Worm (Caenorhabditis elegans) whole organism, L4 larva: ENCODE data around the gene phg-1.

Experiments used
- F10B5.3 ChIP-seq: sonication (generic microtip); optimal IDR thresholded peaks from 2 replicates; lab custom pipeline; 2016; ENCODE audit warnings: mild to moderate bottlenecking, missing genetic modification characterization, missing compliant biosample characterization
- F37D6.2 ChIP-seq: sonication (generic microtip); optimal IDR thresholded peaks from 2 replicates; lab custom pipeline; 2016; ENCODE audit warnings: mild to moderate bottlenecking, missing genetic modification characterization, missing compliant biosample characterization
- T20F7.1 ChIP-seq: fragments of 200-800 bp; sonication (Bioruptor generic); optimal IDR thresholded peaks from 2 replicates; lab custom pipeline; 2018; ENCODE audit warnings: mild to moderate bottlenecking, missing genetic modification characterization, missing compliant biosample characterization
- T26A8.4 ChIP-seq: fragments of 200-800 bp; sonication (Bioruptor generic); IDR thresholded peaks from 2 replicates; pipeline ENCODE4 v1.3.6; 2022; ENCODE audit warnings: missing genetic modification characterization, missing compliant biosample characterization
- aha-1 ChIP-seq: fragments of 150-350 bp; peaks from one replicate; lab custom pipeline; 2014; ENCODE audit warnings: missing biosample characterization, missing genetic modification characterization
- aly-2 ChIP-seq: sonication (generic microtip); optimal IDR thresholded peaks from 2 replicates; lab custom pipeline; 2018; ENCODE audit warnings: missing biosample characterization, missing genetic modification characterization
- attf-4 ChIP-seq: sonication (generic microtip); optimal IDR thresholded peaks from 3 replicates; lab custom pipeline; 2017; ENCODE audit warnings: missing biosample characterization, missing genetic modification characterization
- ceh-32 ChIP-seq: sonication (generic microtip); optimal IDR thresholded peaks from 2 replicates; lab custom pipeline; 2016; ENCODE audit warnings: mild to moderate bottlenecking, missing genetic modification characterization, missing compliant biosample characterization; ENCODE audit not compliant: poor library complexity
- ceh-82 ChIP-seq: sonication (generic microtip); optimal IDR thresholded peaks from 2 replicates; lab custom pipeline; 2017; ENCODE audit warnings: missing biosample characterization, missing genetic modification characterization
- ctbp-1 ChIP-seq: fragments of 200-800 bp; sonication (Bioruptor generic); IDR thresholded peaks from 2 replicates; pipeline ENCODE4 v1.3.6; 2022; ENCODE audit warnings: missing genetic modification reagents, missing genetic modification characterization, missing compliant biosample characterization
- dmd-8 ChIP-seq: fragments of 200-800 bp; sonication (Bioruptor generic); IDR thresholded peaks from 2 replicates; pipeline ENCODE4 v1.3.6; 2022; ENCODE audit warnings: missing genetic modification characterization, missing compliant biosample characterization
- egl-43 ChIP-seq: fragments of 200-800 bp; sonication (Bioruptor generic); IDR thresholded peaks from 2 replicates; pipeline ENCODE4 v1.3.6; 2022; ENCODE audit warnings: missing genetic modification reagents, missing genetic modification characterization, missing compliant biosample characterization
- fkh-10 ChIP-seq: fragments of 150-350 bp; optimal IDR thresholded peaks from 2 replicates; lab custom pipeline; 2014; ENCODE audit warnings: missing biosample characterization, missing genetic modification reagents, missing genetic modification characterization
- fos-1 ChIP-seq: fragments of 150-350 bp; optimal IDR thresholded peaks from 2 replicates; lab custom pipeline; 2014; ENCODE audit warnings: missing biosample characterization, missing genetic modification characterization
- gei-8 ChIP-seq: fragments of 200-800 bp; sonication (Bioruptor generic); optimal IDR thresholded peaks from 2 replicates; lab custom pipeline; 2018; ENCODE audit warnings: mild to moderate bottlenecking, missing genetic modification characterization, missing compliant biosample characterization
- hlh-11 ChIP-seq: fragments of 200-800 bp; sonication (Bioruptor generic); optimal IDR thresholded peaks from 2 replicates; lab custom pipeline; 2018; ENCODE audit warnings: mild to moderate bottlenecking, missing genetic modification characterization, missing compliant biosample characterization
- hlh-30 ChIP-seq: sonication (generic microtip); optimal IDR thresholded peaks from 2 replicates; lab custom pipeline; 2017; ENCODE audit warnings: antibody characterized with exemption, mild to moderate bottlenecking, missing genetic modification characterization, missing compliant biosample characterization; ENCODE audit not compliant: insufficient read depth
- lim-7 ChIP-seq: fragments of 200-800 bp; sonication (Bioruptor generic); IDR thresholded peaks from 2 replicates; pipeline ENCODE4 v1.3.6; 2022; ENCODE audit warnings: missing genetic modification characterization, missing compliant biosample characterization
- lin-1 ChIP-seq: fragments of 200-800 bp; sonication (Bioruptor generic); IDR thresholded peaks from 2 replicates; pipeline ENCODE4 v1.3.6; 2022; ENCODE audit warnings: missing genetic modification reagents, missing genetic modification characterization, missing compliant biosample characterization
- lin-39 ChIP-seq: fragments of 150-350 bp; optimal IDR thresholded peaks from 2 replicates; lab custom pipeline; 2014; ENCODE audit warnings: missing biosample characterization, missing genetic modification reagents, missing genetic modification characterization
- lir-3 ChIP-seq: sonication (generic microtip); optimal IDR thresholded peaks from 2 replicates; lab custom pipeline; 2016; ENCODE audit warnings: mild to moderate bottlenecking, missing genetic modification characterization, missing compliant biosample characterization
- madf-9 ChIP-seq: fragments of 200-800 bp; sonication (Bioruptor generic); conservative IDR thresholded peaks from 2 replicates; pipeline ENCODE4 v1.3.6; 2022; ENCODE audit warnings: missing genetic modification reagents, missing genetic modification characterization, missing compliant biosample characterization
- mxl-2 ChIP-seq: fragments of 200-800 bp; sonication (Bioruptor generic); conservative IDR thresholded peaks from 2 replicates; pipeline ENCODE4 v1.3.6; 2022; ENCODE audit warnings: missing genetic modification reagents, missing genetic modification characterization, missing compliant biosample characterization
- mxl-3 ChIP-seq: fragments of 200-800 bp; sonication (Bioruptor generic); optimal IDR thresholded peaks from 2 replicates; lab custom pipeline; 2018; ENCODE audit warnings: mild to moderate bottlenecking, missing genetic modification characterization, missing compliant biosample characterization
- nhr-11 ChIP-seq: fragments of 150-350 bp; optimal IDR thresholded peaks from 2 replicates; lab custom pipeline; 2014; ENCODE audit warnings: missing biosample characterization, missing genetic modification characterization
- nhr-111 ChIP-seq: fragments of 200-800 bp; sonication (Bioruptor generic); optimal IDR thresholded peaks from 2 replicates; lab custom pipeline; 2018; ENCODE audit warnings: mild to moderate bottlenecking, missing genetic modification characterization, missing compliant biosample characterization
- nhr-77 ChIP-seq: fragments of 150-350 bp; optimal IDR thresholded peaks from 2 replicates; lab custom pipeline; 2014; ENCODE audit warnings: missing biosample characterization, missing genetic modification characterization
- set-16 ChIP-seq: fragments of 200-800 bp; sonication (Bioruptor generic); IDR thresholded peaks from 2 replicates; pipeline ENCODE4 v1.3.6; 2022; ENCODE audit warnings: missing genetic modification reagents, missing genetic modification characterization, missing compliant biosample characterization
- skn-1 ChIP-seq: fragments of 150-350 bp; optimal IDR thresholded peaks from 2 replicates; lab custom pipeline; 2014; ENCODE audit warnings: missing biosample characterization, missing genetic modification characterization
- snpc-4 ChIP-seq: fragments of 150-350 bp; optimal IDR thresholded peaks from 2 replicates; lab custom pipeline; 2014; ENCODE audit warnings: missing biosample characterization, missing genetic modification characterization
- spr-1 ChIP-seq: sonication (generic microtip); optimal IDR thresholded peaks from 2 replicates; lab custom pipeline; 2016; ENCODE audit warnings: mild to moderate bottlenecking, missing genetic modification characterization, missing compliant biosample characterization
- spr-3 ChIP-seq: fragments of 200-800 bp; sonication (Bioruptor generic); optimal IDR thresholded peaks from 2 replicates; lab custom pipeline; 2018; ENCODE audit warnings: mild to moderate bottlenecking, missing genetic modification characterization, missing compliant biosample characterization
- tag-97 ChIP-seq: fragments of 200-800 bp; sonication (Bioruptor generic); IDR thresholded peaks from 2 replicates; pipeline ENCODE4 v1.3.6; 2022; ENCODE audit warnings: missing genetic modification characterization, missing compliant biosample characterization
- tra-1 ChIP-seq: fragments of 200-800 bp; sonication (Bioruptor generic); IDR thresholded peaks from 2 replicates; pipeline ENCODE4 v1.3.6; 2022; ENCODE audit warnings: missing genetic modification reagents, missing genetic modification characterization, missing compliant biosample characterization
- unc-62 ChIP-seq, 3 experiments: fragments of 150-350 bp in 1 of 3; sonication (generic microtip); optimal IDR thresholded peaks in 2 of 3; peaks in 1 of 3; 1 replicate in 1 of 3; 2 replicates in 2 of 3; lab custom pipeline; 2014 to 2017; ENCODE audit warnings: missing biosample characterization in 3 of 3, missing genetic modification characterization in 3 of 3, missing genetic modification reagents in 3 of 3, missing genotype in 1 of 3
- zag-1 ChIP-seq: fragments of 150-350 bp; optimal IDR thresholded peaks from 2 replicates; lab custom pipeline; 2014; ENCODE audit warnings: missing biosample characterization, missing genetic modification characterization
- zfp-2 ChIP-seq: sonication (generic microtip); optimal IDR thresholded peaks from 2 replicates; lab custom pipeline; 2016; ENCODE audit warnings: mild to moderate bottlenecking, missing genetic modification characterization, missing compliant biosample characterization
- zip-11 ChIP-seq: fragments of 200-800 bp; sonication (Bioruptor generic); IDR thresholded peaks from 2 replicates; pipeline ENCODE4 v1.3.6; 2022; ENCODE audit warnings: missing genetic modification characterization, missing compliant biosample characterization

Gene phg-1

DNA sequence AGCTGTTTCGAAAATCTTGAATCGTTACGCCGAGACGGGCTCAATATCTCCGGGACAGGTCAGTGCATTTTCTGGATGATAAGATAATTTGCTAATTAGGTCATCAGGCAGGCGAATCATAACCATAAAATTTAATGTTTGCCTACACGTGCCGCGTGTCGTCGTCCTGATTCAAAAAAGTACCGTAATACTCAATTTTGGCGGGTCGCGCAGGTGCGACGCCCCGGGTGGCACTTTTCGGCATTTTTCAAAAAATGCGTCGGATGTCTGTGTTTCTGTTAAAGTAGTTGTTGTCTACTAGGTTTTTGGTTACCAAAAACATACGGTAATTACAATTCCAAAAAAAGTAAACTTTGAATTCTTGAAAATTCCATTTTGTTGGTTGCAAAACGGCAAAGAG lies 10.0 kb downstream of the phg-1 start:
- TF ChIP-seq spr-3 (no peak), ceh-82 (tag; lab: Kevin White, UChicago) (no peak), madf-9 (no peak), zip-11 (GFP tag; lab: Robert Waterston, UW) (no peak), T26A8.4 (GFP tag; lab: Robert Waterston, UW) (no peak), T20F7.1 (GFP tag; lab: Kevin White, UChicago) (no peak), lin-1 (GFP tag; lab: Robert Waterston, UW) (no peak), lir-3 (tag; lab: Kevin White, UChicago) (no peak)

DNA sequence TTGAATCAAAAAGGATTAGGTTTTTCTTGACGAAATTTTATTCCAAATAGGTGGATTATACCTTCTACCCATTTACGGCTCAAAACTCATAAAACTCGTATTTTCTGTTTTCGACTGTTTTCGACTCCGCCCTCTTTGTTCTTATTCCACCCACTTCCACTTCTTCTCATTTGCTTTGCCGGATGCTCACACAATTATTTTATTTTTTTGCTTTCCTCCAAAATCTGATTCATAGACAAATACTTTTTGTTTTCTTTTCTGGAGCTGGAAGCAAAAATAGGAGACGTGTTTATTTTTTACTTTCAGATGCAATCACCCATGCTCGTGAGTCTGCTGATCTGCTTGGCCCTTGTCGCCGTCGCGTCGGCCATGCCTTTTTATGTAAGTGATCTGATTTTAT lies 17.6 kb downstream of the phg-1 start, which contains the start of gene nlp-63:
Gene nlp-63 (plus strand): TSS at position 301 of the 400 bp plus-strand sequence.
- no peak for TF ChIP-seq fos-1 (tag; lab: Kevin White, UChicago)
- TF ChIP-seq skn-1 (tag; lab: Kevin White, UChicago) = no peak
- TF ChIP-seq zip-11 (GFP tag; lab: Robert Waterston, UW) = no peak
- no peak for TF ChIP-seq dmd-8 (GFP tag; lab: Robert Waterston, UW)
- no peak for TF ChIP-seq spr-1
- no peak for TF ChIP-seq lir-3 (tag; lab: Kevin White, UChicago)
- TF ChIP-seq lin-39 (tag; lab: Kevin White, UChicago) = no peak
- no peak for TF ChIP-seq tag-97 (GFP tag; lab: Robert Waterston, UW)
- no peak for TF ChIP-seq F37D6.2 (tag; lab: Kevin White, UChicago)
- no peak for TF ChIP-seq mxl-3
- no peak for TF ChIP-seq tra-1 (GFP tag; lab: Robert Waterston, UW)
- no peak for TF ChIP-seq attf-4 (tag; lab: Kevin White, UChicago)
- TF ChIP-seq aly-2 (tag; lab: Kevin White, UChicago) = no peak

ce11 chrII:10162785-10163184 lies 25.3 kb downstream of the phg-1 start:
- TF ChIP-seq nhr-77 = no peak
- TF ChIP-seq nhr-11 (tag; lab: Kevin White, UChicago) = peak; percentile 24

ce11 chrII:10164137-10164536 lies 26.7 kb downstream of the phg-1 start:
- TF ChIP-seq set-16 (GFP tag; lab: Robert Waterston, UW) (no peak), aha-1 (tag; lab: Kevin White, UChicago) (peak; percentile 66)

DNA sequence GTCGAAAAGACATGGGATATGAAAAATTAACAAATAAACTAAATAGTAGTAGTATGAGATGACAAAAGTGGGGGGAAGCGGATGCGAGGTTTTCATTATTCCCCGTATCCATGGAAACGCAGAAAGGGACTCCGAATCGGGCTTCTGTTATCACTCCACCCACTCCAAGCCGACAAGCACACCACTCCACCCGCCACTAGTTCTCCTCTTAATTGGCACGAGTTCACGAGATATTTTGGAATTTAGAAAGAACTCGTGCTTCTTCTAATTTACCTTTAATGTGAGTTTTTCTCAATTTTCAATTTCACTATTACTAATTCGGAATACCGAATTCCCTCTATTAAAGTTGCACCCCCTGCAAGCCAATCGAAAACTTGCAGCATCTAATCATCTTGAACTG lies 28.9 kb downstream of the phg-1 start:
- TF ChIP-seq gei-8 (GFP tag; lab: Kevin White, UChicago) (no peak), unc-62 (GFP tag; optimal IDR thresholded peaks at IDR 0.05 in 1 of 2; lab: Kevin White, UChicago) (peak in 1 of 2 experiments; percentile 29), unc-62 (tag; optimal IDR thresholded peaks at IDR 0.05; lab: Kevin White, UChicago) (no peak), zfp-2 (tag; lab: Kevin White, UChicago) (no peak), zag-1 (no peak), ceh-32 (no peak)

DNA sequence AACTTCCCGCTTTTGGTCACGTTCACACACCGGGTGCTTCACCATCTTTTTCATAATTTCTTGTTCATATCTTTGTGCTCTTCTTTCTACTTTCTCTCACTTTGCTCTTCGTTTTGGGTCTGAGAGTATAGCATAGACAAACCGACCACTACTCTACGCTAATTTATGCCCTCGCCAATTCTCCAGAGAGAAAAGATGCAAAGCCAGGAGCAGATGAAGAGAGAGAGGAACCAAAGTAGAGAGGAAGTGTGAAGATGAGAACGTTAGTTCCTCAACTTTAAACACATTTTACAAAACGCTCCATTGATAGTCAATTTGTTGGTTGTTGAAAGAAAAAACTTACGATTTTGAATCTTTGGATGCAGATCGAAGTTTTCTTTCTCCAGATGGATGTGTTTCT lies 30.3 kb downstream of the phg-1 start:
- TF ChIP-seq aly-2 (tag; lab: Kevin White, UChicago) = no peak
- TF ChIP-seq mxl-3 = no peak
- no peak for TF ChIP-seq ceh-32

DNA sequence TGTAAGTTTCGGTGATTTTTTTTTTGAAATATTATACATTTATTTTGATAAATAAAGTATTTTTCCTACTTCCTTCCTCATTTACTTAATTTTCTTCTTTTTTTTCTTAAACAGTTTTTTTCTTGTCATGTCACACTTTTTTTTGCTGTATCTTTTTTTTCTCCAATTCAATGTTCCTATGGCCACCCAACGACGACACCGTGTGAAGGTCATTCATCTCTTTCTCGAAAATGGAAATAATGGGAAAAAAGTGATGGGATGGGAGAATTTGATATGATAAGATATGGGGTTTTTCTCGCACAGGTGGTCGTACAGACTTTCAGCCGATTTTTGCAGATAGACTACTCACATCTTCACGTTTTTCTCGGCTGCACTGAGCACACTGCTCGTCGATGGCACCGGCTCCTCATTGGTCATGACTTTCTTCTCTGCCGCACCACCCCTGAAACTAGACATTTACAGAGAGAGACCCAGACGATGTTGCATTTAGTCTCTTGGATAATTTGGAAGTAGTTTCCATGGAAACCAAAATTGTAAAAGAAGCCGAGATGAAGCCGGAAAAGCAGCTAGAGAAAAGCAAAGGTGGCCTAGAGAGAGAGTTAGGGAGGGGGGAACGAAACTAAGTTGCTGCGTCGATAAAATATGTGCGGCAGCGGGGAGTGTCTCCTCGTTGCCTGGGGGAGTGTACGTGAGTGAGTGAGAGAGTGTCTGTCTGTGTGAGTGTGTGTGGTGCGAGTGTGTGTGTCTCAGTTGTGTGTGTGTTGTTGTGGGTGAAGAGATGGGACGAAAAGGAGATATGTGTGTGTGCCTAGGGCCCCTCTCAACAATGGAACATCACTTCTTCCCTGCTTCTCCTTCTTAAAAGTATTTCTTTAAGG lies 31.7 kb downstream of the phg-1 start, which contains the start of gene daf-19:
Gene daf-19 (minus strand): TSS at position 442 of the 878 bp plus-strand sequence.
- TF ChIP-seq mxl-3 (peak; percentile 40), lim-7 (GFP tag; lab: Robert Waterston, UW) (no peak), mxl-2 (GFP tag; lab: Robert Waterston, UW) (no peak), fkh-10 (GFP tag; lab: Kevin White, UChicago) (peak; percentile 5), snpc-4 (tag; lab: Kevin White, UChicago) (no peak), F37D6.2 (tag; lab: Kevin White, UChicago) (peak; percentile 50), zip-11 (GFP tag; lab: Robert Waterston, UW) (no peak), unc-62 (GFP tag; optimal IDR thresholded peaks at IDR 0.05 in 1 of 2; lab: Kevin White, UChicago) (peak in 1 of 2 experiments; percentile 7), unc-62 (tag; optimal IDR thresholded peaks at IDR 0.05; lab: Kevin White, UChicago) (no peak), spr-3 (no peak), nhr-111 (no peak), F10B5.3 (tag; lab: Kevin White, UChicago) (no peak), ctbp-1 (no peak), hlh-30 (peak; percentile 57), egl-43 (GFP tag; lab: Robert Waterston, UW) (peak; percentile 71), hlh-11 (peak; percentile 50), zfp-2 (tag; lab: Kevin White, UChicago) (no peak)
